Worm (Caenorhabditis elegans): ENCODE measurements around the gene nhr-239.

Gene nhr-239

ce11 chrIII:2578563-2578962 lies 17.1 kb downstream of the nhr-239 start:
- TF ChIP-seq attf-5 (GFP tag; optimal IDR thresholded peaks at IDR 0.05): peak; percentile 61
- TF ChIP-seq lin-40 (tag; optimal IDR thresholded peaks at IDR 0.05): peak; percentile 3
- peak; percentile 31 for TF ChIP-seq nhr-80 (tag; optimal IDR thresholded peaks at IDR 0.05)
- no peak for TF ChIP-seq ceh-58 (GFP tag; IDR thresholded peaks at IDR 0.05)
- peak; percentile 97 for TF ChIP-seq hmg-1.2 (GFP tag; IDR thresholded peaks at IDR 0.05)
- TF ChIP-seq cebp-1 (GFP tag; IDR thresholded peaks at IDR 0.05): no peak
- peak; percentile 53 for TF ChIP-seq cebp-1 (tag; optimal IDR thresholded peaks at IDR 0.05)
- TF ChIP-seq die-1 (tag; optimal IDR thresholded peaks at IDR 0.05): no peak
- no peak for TF ChIP-seq K12H6.12 (tag; optimal IDR thresholded peaks at IDR 0.05)
- no peak for TF ChIP-seq sea-2 (GFP tag; IDR thresholded peaks at IDR 0.05)
- TF ChIP-seq cebp-2 (GFP tag; IDR thresholded peaks at IDR 0.05): no peak

- TF ChIP-seq die-1 (tag; optimal IDR thresholded peaks at IDR 0.05): no peak
- TF ChIP-seq sdz-38 (tag; optimal IDR thresholded peaks at IDR 0.05): no peak
- no peak for TF ChIP-seq F22D6.2 (tag; optimal IDR thresholded peaks at IDR 0.05)
- no peak for TF ChIP-seq sptf-2 (GFP tag; optimal IDR thresholded peaks at IDR 0.05)
- no peak for TF ChIP-seq ztf-18 (tag; optimal IDR thresholded peaks at IDR 0.05)
- TF ChIP-seq dpff-1 (tag; optimal IDR thresholded peaks at IDR 0.05): no peak
- TF ChIP-seq ceh-40 (GFP tag; IDR thresholded peaks at IDR 0.05): no peak
- no peak for TF ChIP-seq lin-40 (tag; optimal IDR thresholded peaks at IDR 0.05)
- no peak for TF ChIP-seq dpl-1 (GFP tag; optimal IDR thresholded peaks at IDR 0.05)
- no peak for TF ChIP-seq madf-6 (GFP tag; IDR thresholded peaks at IDR 0.05)
- no peak for TF ChIP-seq nhr-179 (tag; optimal IDR thresholded peaks at IDR 0.05)
Observed at ce11 chrIII:2578993-2579392, 17.5 kb downstream of the nhr-239 start, which contains the start of gene Y71H2B.8. Gene Y71H2B.8 (plus strand): TSS chrIII:2579293.

ce11 chrIII:2583302-2583701 lies 21.8 kb downstream of the nhr-239 start:
- TF ChIP-seq F33H1.4 (GFP tag; IDR thresholded peaks at IDR 0.05) (0 out of 2 replicates have a peak, but pooled peaks have one; percentile 32), hsf-1 (GFP tag; IDR thresholded peaks at IDR 0.05) (0 out of 2 replicates have a peak, but pooled peaks have one; percentile 17), madf-8 (GFP tag; conservative IDR thresholded peaks at IDR 0.05) (peak; percentile 71), dox-1 (GFP tag; IDR thresholded peaks at IDR 0.05) (peak; percentile 57; the same call in 1 of the 2 replicates), madf-6 (GFP tag; IDR thresholded peaks at IDR 0.05) (peak; percentile 85), mcd-1 (GFP tag; IDR thresholded peaks at IDR 0.05) (peak; percentile 58), ztf-28 (GFP tag; IDR thresholded peaks at IDR 0.05) (0 out of 2 replicates have a peak, but pooled peaks have one; percentile 59), hmg-1.2 (GFP tag; IDR thresholded peaks at IDR 0.05) (0 out of 2 replicates have a peak, but pooled peaks have one; percentile 6), K11D2.4 (GFP tag; IDR thresholded peaks at IDR 0.05) (0 out of 2 replicates have a peak, but pooled peaks have one; percentile 18), D2030.7 (GFP tag; IDR thresholded peaks at IDR 0.05) (peak; percentile 22; the same call in 1 of the 2 replicates)

- TF ChIP-seq rcor-1 (GFP tag; IDR thresholded peaks at IDR 0.05) (no peak), pbrm-1 (GFP tag; IDR thresholded peaks at IDR 0.05) (no peak), nhr-80 (tag; optimal IDR thresholded peaks at IDR 0.05) (peak; percentile 64)
Observed at ce11 chrIII:2586193-2586592, 24.7 kb downstream of the nhr-239 start, which contains the start of gene gpa-17. Gene gpa-17 (plus strand): TSS chrIII:2586555.

- peak; percentile 93 for TF ChIP-seq B0336.3 (GFP tag; IDR thresholded peaks at IDR 0.05)
- TF ChIP-seq attf-5 (GFP tag; optimal IDR thresholded peaks at IDR 0.05): peak; percentile 91
- TF ChIP-seq mxl-1 (tag; optimal IDR thresholded peaks at IDR 0.05): no peak
- TF ChIP-seq ztf-25 (GFP tag; IDR thresholded peaks at IDR 0.05): no peak
- TF ChIP-seq hmg-20 (GFP tag; IDR thresholded peaks at IDR 0.05): peak; percentile 88
- 0 out of 2 replicates have a peak, but pooled peaks have one; percentile 76 for TF ChIP-seq egl-18 (GFP tag; IDR thresholded peaks at IDR 0.05)
- no peak for TF ChIP-seq ztf-6 (GFP tag; IDR thresholded peaks at IDR 0.05)
- peak; percentile 25 for TF ChIP-seq nhr-80 (tag; optimal IDR thresholded peaks at IDR 0.05)
- TF ChIP-seq ccch-3 (GFP tag; optimal IDR thresholded peaks at IDR 0.05): no peak
- peak; percentile 61 for TF ChIP-seq tbp1 (GFP tag; optimal IDR thresholded peaks at IDR 0.05)
- TF ChIP-seq F33H1.4 (GFP tag; IDR thresholded peaks at IDR 0.05): peak; percentile 87
- no peak for TF ChIP-seq madf-3 (GFP tag; IDR thresholded peaks at IDR 0.05)
- no peak for TF ChIP-seq bed-1 (GFP tag; IDR thresholded peaks at IDR 0.05)
- no peak for TF ChIP-seq him-1 (tag; optimal IDR thresholded peaks at IDR 0.05)
- TF ChIP-seq F10E7.11 (tag; optimal IDR thresholded peaks at IDR 0.05): no peak
- TF ChIP-seq hmg-1.2 (GFP tag; IDR thresholded peaks at IDR 0.05): peak; percentile 61
- TF ChIP-seq dpl-1 (GFP tag; optimal IDR thresholded peaks at IDR 0.05): peak; percentile 28
- peak; percentile 83 for TF ChIP-seq athp-1 (tag; optimal IDR thresholded peaks at IDR 0.05)
Observed at ce11 chrIII:2596984-2597454, 35.5 kb downstream of the nhr-239 start, which contains the start of gene apb-1. Gene apb-1 (minus strand): TSS chrIII:2597034.

Measured in whole organism, young adult.